Worm (Caenorhabditis elegans) whole organism, mixed stage, embryonic: ENCODE results near the gene lgc-31.

ENCODE experiments used
- M03D4.4 ChIP-seq: sonication (generic microtip); optimal IDR thresholded peaks from 2 replicates; lab custom pipeline; 2017; ENCODE audit warnings: mild to moderate bottlenecking, missing genetic modification characterization, missing compliant biosample characterization
- bed-3 ChIP-seq: fragments of 200-800 bp; sonication (Bioruptor generic); optimal IDR thresholded peaks from 3 replicates; lab custom pipeline; 2018; ENCODE audit warnings: mild to moderate bottlenecking, missing genetic modification characterization, moderate library complexity, missing compliant biosample characterization
- blmp-1 ChIP-seq: fragments of 150-350 bp; optimal IDR thresholded peaks from 2 replicates; lab custom pipeline; 2014; ENCODE audit warnings: missing biosample characterization, missing genetic modification characterization
- ceh-39 ChIP-seq: fragments of 150-350 bp; optimal IDR thresholded peaks from 2 replicates; lab custom pipeline; 2014; ENCODE audit warnings: missing biosample characterization, missing genetic modification characterization
- ceh-43 ChIP-seq: fragments of 200-800 bp; sonication (Bioruptor generic); optimal IDR thresholded peaks from 2 replicates; lab custom pipeline; 2018; ENCODE audit warnings: mild to moderate bottlenecking, missing genetic modification characterization, moderate library complexity, missing compliant biosample characterization
- ces-1 ChIP-seq: fragments of 150-350 bp; optimal IDR thresholded peaks from 2 replicates; lab custom pipeline; 2014; ENCODE audit warnings: missing biosample characterization, missing genetic modification reagents, missing genetic modification characterization
- cnd-1 ChIP-seq: fragments of 200-800 bp; sonication (Bioruptor generic); optimal IDR thresholded peaks from 2 replicates; lab custom pipeline; 2018; ENCODE audit warnings: mild to moderate bottlenecking, missing genetic modification characterization, missing compliant biosample characterization
- elt-3 ChIP-seq: fragments of 150-350 bp; optimal IDR thresholded peaks from 2 replicates; lab custom pipeline; 2014; ENCODE audit warnings: missing biosample characterization, missing genetic modification characterization
- flh-1 ChIP-seq: fragments of 200-800 bp; sonication (Bioruptor generic); optimal IDR thresholded peaks from 2 replicates; lab custom pipeline; 2018; ENCODE audit warnings: mild to moderate bottlenecking, missing genetic modification characterization, moderate library complexity, missing compliant biosample characterization
- ham-2 ChIP-seq: fragments of 200-800 bp; sonication (Bioruptor generic); optimal IDR thresholded peaks from 2 replicates; lab custom pipeline; 2018; ENCODE audit warnings: mild to moderate bottlenecking, missing genetic modification characterization, missing compliant biosample characterization
- hlh-1 ChIP-seq: fragments of 150-350 bp; optimal IDR thresholded peaks from 2 replicates; lab custom pipeline; 2014; ENCODE audit warnings: missing biosample characterization, missing genetic modification reagents, missing genetic modification characterization
- lin-13 ChIP-seq: fragments of 150-350 bp; optimal IDR thresholded peaks from 2 replicates; lab custom pipeline; 2014; ENCODE audit warnings: missing biosample characterization, missing genetic modification characterization
- lin-32 ChIP-seq: fragments of 200-800 bp; sonication (Bioruptor generic); optimal IDR thresholded peaks from 2 replicates; lab custom pipeline; 2018; ENCODE audit warnings: mild to moderate bottlenecking, missing genetic modification characterization, missing compliant biosample characterization
- lsy-2 ChIP-seq: fragments of 150-350 bp; optimal IDR thresholded peaks from 2 replicates; lab custom pipeline; 2014; ENCODE audit warnings: missing biosample characterization, missing genetic modification characterization
- mab-5 ChIP-seq: fragments of 150-350 bp; optimal IDR thresholded peaks from 2 replicates; lab custom pipeline; 2014; ENCODE audit warnings: missing biosample characterization, missing genetic modification characterization
- mep-1 ChIP-seq: fragments of 150-350 bp; optimal IDR thresholded peaks from 2 replicates; lab custom pipeline; 2017; ENCODE audit warnings: missing biosample characterization, missing genetic modification reagents, missing genetic modification characterization, inconsistent platforms
- mls-2 ChIP-seq: sonication (generic microtip); optimal IDR thresholded peaks from 2 replicates; lab custom pipeline; 2016; ENCODE audit warnings: mild to moderate bottlenecking, missing genetic modification characterization, moderate library complexity, missing compliant biosample characterization
- nhr-2 ChIP-seq: fragments of 150-350 bp; optimal IDR thresholded peaks from 2 replicates; lab custom pipeline; 2014; ENCODE audit warnings: missing biosample characterization, missing genetic modification characterization
- nhr-237 ChIP-seq: fragments of 150-350 bp; optimal IDR thresholded peaks from 2 replicates; lab custom pipeline; 2014; ENCODE audit warnings: missing biosample characterization, missing genetic modification characterization
- nhr-28 ChIP-seq: fragments of 150-350 bp; optimal IDR thresholded peaks from 2 replicates; lab custom pipeline; 2014; ENCODE audit warnings: missing biosample characterization, missing genetic modification characterization
- nhr-76 ChIP-seq: sonication (generic microtip); optimal IDR thresholded peaks from 2 replicates; lab custom pipeline; 2017; ENCODE audit warnings: missing biosample characterization, missing genetic modification characterization
- pha-4 ChIP-seq: fragments of 150-350 bp; optimal IDR thresholded peaks from 2 replicates; lab custom pipeline; 2018; ENCODE audit warnings: missing biosample characterization, missing genetic modification reagents, missing genetic modification characterization
- sem-2 ChIP-seq: fragments of 200-800 bp; sonication (Bioruptor generic); optimal IDR thresholded peaks from 2 replicates; lab custom pipeline; 2018; ENCODE audit warnings: mild to moderate bottlenecking, missing genetic modification characterization, missing compliant biosample characterization
- sptf-1 ChIP-seq: sonication (generic microtip); optimal IDR thresholded peaks from 2 replicates; lab custom pipeline; 2017; ENCODE audit warnings: mild to moderate bottlenecking, missing genetic modification characterization, moderate library complexity, missing compliant biosample characterization
- tbx-8 ChIP-seq: fragments of 200-800 bp; sonication (Bioruptor generic); optimal IDR thresholded peaks from 2 replicates; lab custom pipeline; 2018; ENCODE audit warnings: mild to moderate bottlenecking, missing genetic modification characterization, moderate library complexity, missing compliant biosample characterization
- unc-120 ChIP-seq: sonication (generic microtip); optimal IDR thresholded peaks from 2 replicates; lab custom pipeline; 2017; ENCODE audit warnings: missing genetic modification characterization, missing compliant biosample characterization; ENCODE audit not compliant: poor library complexity, severe bottlenecking
- unc-39 ChIP-seq: fragments of 150-350 bp; optimal IDR thresholded peaks from 2 replicates; lab custom pipeline; 2014; ENCODE audit warnings: missing biosample characterization, missing genetic modification characterization
- unc-62 ChIP-seq: fragments of 150-350 bp; optimal IDR thresholded peaks from 2 replicates; lab custom pipeline; 2014; ENCODE audit warnings: missing biosample characterization, missing genetic modification reagents, missing genetic modification characterization
- zip-8 ChIP-seq: fragments of 150-350 bp; optimal IDR thresholded peaks from 2 replicates; lab custom pipeline; 2014; ENCODE audit warnings: missing biosample characterization, missing genetic modification characterization
- ztf-11 ChIP-seq: fragments of 150-350 bp; optimal IDR thresholded peaks from 2 replicates; lab custom pipeline; 2014; ENCODE audit warnings: missing biosample characterization, missing genetic modification characterization

Gene lgc-31

DNA sequence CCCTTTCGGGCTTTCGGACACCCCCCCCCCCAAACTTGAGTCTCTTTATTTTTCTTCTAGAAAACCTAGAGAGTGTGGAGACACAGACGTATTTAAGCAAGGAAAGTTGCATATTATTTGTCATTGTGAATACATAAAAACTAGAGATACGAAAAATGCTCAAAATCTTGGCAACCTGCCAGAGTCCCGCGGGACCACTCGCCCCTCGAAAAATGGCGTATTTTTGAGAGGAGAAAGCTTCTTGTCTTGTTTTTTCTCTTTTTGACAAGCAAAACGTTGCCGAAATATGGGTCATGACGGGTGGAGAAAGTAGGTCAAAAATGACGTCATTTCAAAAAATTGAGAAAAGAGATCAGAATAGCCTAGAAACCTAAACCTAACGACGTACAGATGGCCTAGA lies 1.4 kb downstream of the lgc-31 start:
- TF ChIP-seq ces-1, result no peak
- no peak for TF ChIP-seq sptf-1 (tag; lab: Kevin White, UChicago)
- TF ChIP-seq elt-3, result no peak
- TF ChIP-seq ham-2 (GFP tag; lab: Kevin White, UChicago), result no peak
- TF ChIP-seq unc-39 (tag; lab: Kevin White, UChicago), result no peak
- no peak for TF ChIP-seq lin-32 (GFP tag; lab: Kevin White, UChicago)
- TF ChIP-seq flh-1, result no peak
- no peak for TF ChIP-seq M03D4.4 (tag; lab: Kevin White, UChicago)
- no peak for TF ChIP-seq unc-120 (tag; lab: Kevin White, UChicago)
- TF ChIP-seq ceh-39 (tag; lab: Kevin White, UChicago), result no peak
- no peak for TF ChIP-seq mls-2 (tag; lab: Kevin White, UChicago)
- no peak for TF ChIP-seq nhr-2 (tag; lab: Kevin White, UChicago)
- TF ChIP-seq tbx-8 (GFP tag; lab: Kevin White, UChicago), result no peak
- TF ChIP-seq sem-2, result no peak
- TF ChIP-seq blmp-1 (tag; lab: Kevin White, UChicago), result no peak
- TF ChIP-seq nhr-28 (tag; lab: Kevin White, UChicago), result no peak
- TF ChIP-seq mab-5 (tag; lab: Kevin White, UChicago), result no peak
- TF ChIP-seq ceh-43 (GFP tag; lab: Kevin White, UChicago), result no peak
- TF ChIP-seq zip-8 (tag; lab: Kevin White, UChicago), result no peak
- TF ChIP-seq, all 35 proteins: peak for 0

DNA sequence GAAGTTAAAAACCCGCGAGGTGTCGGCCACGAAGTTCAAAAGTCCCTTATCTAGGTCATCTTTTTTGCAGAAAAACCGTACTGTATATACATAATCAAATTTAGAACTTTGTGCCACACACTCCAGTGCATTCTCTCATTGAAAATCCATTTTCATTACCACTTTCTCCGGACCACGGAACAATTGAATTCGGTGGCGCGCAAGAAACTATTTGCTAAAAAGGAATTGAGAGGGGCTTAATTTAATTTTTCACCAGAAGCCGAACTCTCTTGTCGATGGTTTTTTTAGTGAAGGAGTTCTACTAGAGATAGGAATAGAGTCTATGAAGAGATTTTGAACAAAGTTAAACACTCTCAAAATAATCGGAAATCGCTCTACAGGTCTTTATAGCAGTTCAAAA lies 2.0 kb downstream of the lgc-31 start:
- TF ChIP-seq ces-1 (peak; percentile 53), lin-13 (tag; lab: Kevin White, UChicago) (no peak)

DNA sequence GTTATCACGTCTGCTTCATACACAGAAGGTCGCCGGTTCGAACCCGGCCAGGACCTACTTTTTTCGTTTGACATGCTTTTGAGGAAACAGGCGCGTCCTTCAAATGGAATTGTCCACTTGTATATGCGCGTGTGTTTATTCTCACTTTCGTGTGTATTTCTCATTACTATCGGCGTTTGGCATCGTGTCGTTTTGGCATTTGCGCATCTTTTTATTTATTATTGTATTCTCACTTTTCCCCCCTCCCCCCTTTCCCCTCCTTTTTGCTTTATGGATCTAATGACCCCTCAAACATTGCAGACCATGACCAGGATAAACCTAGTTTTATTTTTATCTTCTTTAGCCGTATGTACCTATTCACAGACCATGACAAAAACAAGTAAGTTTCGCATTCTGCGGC lies 4.4 kb downstream of the lgc-31 start, which contains the start of gene F21A3.3:
Gene F21A3.3 (plus strand): TSS at position 301 of the 400 bp plus-strand sequence.
- no peak for TF ChIP-seq ces-1
- TF ChIP-seq nhr-2 (tag; lab: Kevin White, UChicago), result no peak
- TF ChIP-seq zip-8 (tag; lab: Kevin White, UChicago), result no peak
- no peak for TF ChIP-seq lsy-2 (tag; lab: Kevin White, UChicago)
- no peak for TF ChIP-seq cnd-1
- TF ChIP-seq blmp-1 (tag; lab: Kevin White, UChicago), result no peak
- no peak for TF ChIP-seq ceh-43 (GFP tag; lab: Kevin White, UChicago)
- no peak for TF ChIP-seq nhr-237 (tag; lab: Kevin White, UChicago)
- no peak for TF ChIP-seq pha-4 (tag; lab: Kevin White, UChicago)
- TF ChIP-seq sem-2, result no peak
- TF ChIP-seq mls-2 (tag; lab: Kevin White, UChicago), result no peak
- TF ChIP-seq sptf-1 (tag; lab: Kevin White, UChicago), result no peak
- TF ChIP-seq lin-32 (GFP tag; lab: Kevin White, UChicago), result no peak
- no peak for TF ChIP-seq nhr-28 (tag; lab: Kevin White, UChicago)
- TF ChIP-seq ceh-39 (tag; lab: Kevin White, UChicago), result no peak
- no peak for TF ChIP-seq elt-3
- TF ChIP-seq unc-62 (GFP tag; lab: Kevin White, UChicago), result no peak
- TF ChIP-seq flh-1, result no peak
- TF ChIP-seq ham-2 (GFP tag; lab: Kevin White, UChicago), result no peak

DNA sequence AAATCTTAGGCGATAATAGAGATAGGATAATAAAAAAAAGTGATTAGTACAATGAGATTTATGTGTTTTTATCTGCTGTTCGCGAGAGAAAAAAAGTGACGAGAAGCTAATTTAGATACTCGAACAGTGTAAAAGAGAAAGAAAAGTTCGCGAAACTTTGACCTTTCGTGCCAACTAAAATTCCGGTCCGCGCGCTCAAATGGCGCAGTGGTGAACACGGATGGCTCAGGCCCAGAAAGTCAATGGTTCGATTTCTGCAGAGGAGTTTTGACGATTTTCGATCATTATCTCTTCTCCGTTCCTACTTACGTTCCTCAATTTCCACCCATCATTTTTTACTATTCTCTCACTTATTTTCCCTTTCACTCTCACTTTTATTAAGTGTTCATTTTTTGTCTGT lies 5.3 kb downstream of the lgc-31 start:
- TF ChIP-seq lin-13 (tag; lab: Kevin White, UChicago) (no peak), nhr-28 (tag; lab: Kevin White, UChicago) (no peak), mab-5 (tag; lab: Kevin White, UChicago) (no peak), sptf-1 (tag; lab: Kevin White, UChicago) (no peak), blmp-1 (tag; lab: Kevin White, UChicago) (no peak), unc-120 (tag; lab: Kevin White, UChicago) (no peak), ceh-39 (tag; lab: Kevin White, UChicago) (no peak), mep-1 (no peak), bed-3 (GFP tag; lab: Kevin White, UChicago) (no peak), ces-1 (no peak), hlh-1 (no peak), flh-1 (no peak), nhr-2 (tag; lab: Kevin White, UChicago) (no peak), nhr-76 (tag; lab: Kevin White, UChicago) (no peak), lin-32 (GFP tag; lab: Kevin White, UChicago) (no peak), M03D4.4 (tag; lab: Kevin White, UChicago) (no peak), lsy-2 (tag; lab: Kevin White, UChicago) (no peak)

DNA sequence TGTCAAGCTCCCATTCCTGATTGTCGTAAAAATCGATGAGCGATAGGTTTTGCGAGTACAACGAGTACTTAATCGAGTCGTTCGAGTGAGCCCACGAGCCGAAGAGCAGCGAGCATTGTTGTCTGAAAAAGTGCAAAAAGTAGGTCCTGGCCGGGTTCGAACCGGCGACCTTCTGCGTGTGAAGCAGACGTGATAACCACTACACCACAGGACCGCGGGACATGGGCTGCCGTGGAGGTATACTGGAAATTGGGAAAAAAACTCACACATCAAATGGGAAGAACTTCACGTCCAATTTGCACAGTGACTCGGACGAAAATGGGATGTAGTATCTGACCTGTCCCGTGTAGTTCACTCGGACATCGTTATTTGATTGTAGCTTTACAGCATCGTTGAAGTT lies 6.5 kb downstream of the lgc-31 start:
- TF ChIP-seq cnd-1 (no peak), blmp-1 (tag; lab: Kevin White, UChicago) (no peak), lin-13 (tag; lab: Kevin White, UChicago) (no peak), ces-1 (no peak), nhr-28 (tag; lab: Kevin White, UChicago) (no peak), ztf-11 (tag; lab: Kevin White, UChicago) (no peak), M03D4.4 (tag; lab: Kevin White, UChicago) (no peak), unc-39 (tag; lab: Kevin White, UChicago) (no peak)
- TF ChIP-seq, all 35 proteins: peak for 0
